Fruit fly (Drosophila melanogaster) whole organism, embryonic: ENCODE data around the gene tHMG1.

ENCODE experiments used
- Adf1 ChIP-seq: fragments of 200-800 bp; sonication (Bioruptor generic); IDR thresholded peaks from 2 replicates; pipeline ENCODE4 v1.3.6; 2022; ENCODE audit warnings: missing biosample characterization, missing genetic modification characterization
- Atf6 ChIP-seq: fragments of 200-800 bp; sonication (Bioruptor generic); IDR thresholded peaks from 2 replicates; pipeline ENCODE4 v1.3.6; 2022; ENCODE audit warnings: missing biosample characterization, missing genetic modification characterization
- Bdp1 ChIP-seq: fragments of 200-800 bp; sonication (Bioruptor generic); optimal IDR thresholded peaks from 3 replicates; lab custom pipeline; 2016; ENCODE audit warnings: missing biosample characterization, missing genetic modification characterization
- CG10462 ChIP-seq: fragments of 200-800 bp; sonication (Bioruptor generic); optimal IDR thresholded peaks from 2 replicates; lab custom pipeline; 2016; ENCODE audit warnings: missing biosample characterization, missing genetic modification characterization
- CG10543 ChIP-seq: fragments of 200-800 bp; sonication (Bioruptor generic); optimal IDR thresholded peaks from 3 replicates; lab custom pipeline; 2017; ENCODE audit warnings: missing biosample characterization, mild to moderate bottlenecking, missing genetic modification characterization, moderate library complexity
- CG11723 ChIP-seq: fragments of 200-800 bp; sonication (Bioruptor generic); optimal IDR thresholded peaks from 2 replicates; lab custom pipeline; 2017; ENCODE audit warnings: missing biosample characterization, mild to moderate bottlenecking, missing genetic modification characterization
- CG12769 ChIP-seq: fragments of 200-800 bp; sonication (Bioruptor generic); optimal IDR thresholded peaks from 2 replicates; lab custom pipeline; 2019; ENCODE audit warnings: missing biosample characterization, mild to moderate bottlenecking, missing genetic modification characterization, moderate library complexity
- CG15269 ChIP-seq: fragments of 200-800 bp; sonication (Bioruptor generic); optimal IDR thresholded peaks from 2 replicates; lab custom pipeline; 2018; ENCODE audit warnings: missing biosample characterization, mild to moderate bottlenecking, missing genetic modification characterization, moderate library complexity
- CG17568 ChIP-seq: fragments of 200-800 bp; sonication (Bioruptor generic); optimal IDR thresholded peaks from 2 replicates; lab custom pipeline; 2018; ENCODE audit warnings: missing biosample characterization, mild to moderate bottlenecking, missing genetic modification characterization, moderate library complexity
- CG17912 ChIP-seq: fragments of 200-800 bp; sonication (Bioruptor generic); optimal IDR thresholded peaks from 2 replicates; lab custom pipeline; 2018; ENCODE audit warnings: missing biosample characterization, mild to moderate bottlenecking, missing genetic modification characterization
- CG18011 ChIP-seq: fragments of 200-800 bp; sonication (Bioruptor generic); optimal IDR thresholded peaks from 2 replicates; lab custom pipeline; 2017; ENCODE audit warnings: missing biosample characterization, missing genetic modification characterization, mild to moderate bottlenecking, moderate library complexity, missing genotype
- CG32772 ChIP-seq: fragments of 200-800 bp; sonication (Bioruptor generic); IDR thresholded peaks from 2 replicates; pipeline ENCODE4 v1.3.6; 2022; ENCODE audit warnings: missing biosample characterization, missing genetic modification characterization
- CG34376 ChIP-seq: fragments of 200-800 bp; sonication (Bioruptor generic); optimal IDR thresholded peaks from 2 replicates; lab custom pipeline; 2018; ENCODE audit warnings: missing biosample characterization, mild to moderate bottlenecking, missing genetic modification characterization
- CG42726 ChIP-seq: fragments of 200-800 bp; sonication (Bioruptor generic); IDR thresholded peaks from 2 replicates; pipeline ENCODE4 v1.3.6; 2022; ENCODE audit warnings: missing biosample characterization, missing genetic modification characterization; ENCODE audit not compliant: partially characterized antibody
- CG6765 ChIP-seq: fragments of 200-800 bp; sonication (Bioruptor generic); optimal IDR thresholded peaks from 3 replicates; lab custom pipeline; 2017; ENCODE audit warnings: missing biosample characterization, mild to moderate bottlenecking, missing genetic modification characterization
- CG7928 ChIP-seq: fragments of 200-800 bp; sonication (Bioruptor generic); optimal IDR thresholded peaks from 2 replicates; lab custom pipeline; 2017; ENCODE audit warnings: missing biosample characterization, mild to moderate bottlenecking, missing genetic modification characterization
- D ChIP-seq, 2 experiments: fragments of 200-800 bp in 1 of 2; fragments of >200 bp in 1 of 2; sonication (Bioruptor generic) in 1 of 2; optimal IDR thresholded peaks; 2 replicates in 1 of 2; 3 replicates in 1 of 2; lab custom pipeline; 2017; ENCODE audit warnings: mild to moderate bottlenecking in 1 of 2, missing biosample characterization in 1 of 2, missing genetic modification characterization in 1 of 2, missing genetic modification reagents in 1 of 2
- E2f1 ChIP-seq: fragments of 200-800 bp; sonication (Bioruptor generic); IDR thresholded peaks from 2 replicates; pipeline ENCODE4 v1.3.6; 2022; ENCODE audit warnings: missing biosample characterization, missing genetic modification characterization
- ERR ChIP-seq: fragments of 200-800 bp; sonication (Bioruptor generic); optimal IDR thresholded peaks from 2 replicates; lab custom pipeline; 2016; ENCODE audit warnings: missing biosample characterization, missing genetic modification characterization
- Eip74EF ChIP-seq, 2 experiments: fragments of 200-800 bp in 1 of 2; fragments of >200 bp in 1 of 2; sonication (Bioruptor generic) in 1 of 2; optimal IDR thresholded peaks; 2 replicates each; lab custom pipeline; 2017 to 2019; ENCODE audit warnings: missing biosample characterization in 2 of 2, missing genetic modification characterization in 2 of 2, mild to moderate bottlenecking in 1 of 2, moderate library complexity in 1 of 2
- Hey ChIP-seq: fragments of 200-800 bp; sonication (Bioruptor generic); optimal IDR thresholded peaks from 3 replicates; lab custom pipeline; 2018; ENCODE audit warnings: missing biosample characterization, mild to moderate bottlenecking, missing genetic modification characterization
- Hsf ChIP-seq: fragments of 200-800 bp; sonication (Bioruptor generic); optimal IDR thresholded peaks from 3 replicates; lab custom pipeline; 2016; ENCODE audit warnings: missing biosample characterization, missing genetic modification characterization
- Lim3 ChIP-seq: fragments of 200-800 bp; sonication (Bioruptor generic); IDR thresholded peaks from 2 replicates; pipeline ENCODE4 v1.3.6; 2022; ENCODE audit warnings: missing biosample characterization, missing genetic modification characterization
- Med ChIP-seq: fragments of 200-800 bp; sonication (Bioruptor generic); peaks from one replicate; lab custom pipeline; 2016; ENCODE audit warnings: missing biosample characterization, missing genetic modification characterization, mild to moderate bottlenecking, inconsistent platforms, moderate library complexity
- Pdp1 ChIP-seq, 2 experiments: fragments of 200-800 bp; sonication (Bioruptor generic); optimal IDR thresholded peaks; 3 replicates each; lab custom pipeline; 2016; ENCODE audit warnings: missing biosample characterization in 2 of 2, missing genetic modification characterization in 2 of 2, mild to moderate bottlenecking in 1 of 2, moderate library complexity in 1 of 2
- Rfx ChIP-seq: fragments of 200-800 bp; sonication (Bioruptor generic); IDR thresholded peaks from 2 replicates; pipeline ENCODE4 v1.3.6; 2022; ENCODE audit warnings: missing biosample characterization, missing genetic modification characterization
- ac ChIP-seq: fragments of 200-800 bp; sonication (Bioruptor generic); optimal IDR thresholded peaks from 3 replicates; lab custom pipeline; 2017; ENCODE audit warnings: missing biosample characterization, mild to moderate bottlenecking, missing genetic modification characterization
- chinmo ChIP-seq: fragments of 200-800 bp; sonication (Bioruptor generic); IDR thresholded peaks from 4 replicates; pipeline ENCODE4 v1.3.6; 2022; ENCODE audit warnings: missing biosample characterization, missing genetic modification characterization; ENCODE audit not compliant: partially characterized antibody
- cwo ChIP-seq: fragments of 200-800 bp; sonication (Bioruptor generic); optimal IDR thresholded peaks from 3 replicates; lab custom pipeline; 2017; ENCODE audit warnings: missing biosample characterization, missing genetic modification characterization, mild to moderate bottlenecking, moderate library complexity, missing genetic modification reagents
- exex ChIP-seq: fragments of 200-800 bp; sonication (Bioruptor generic); optimal IDR thresholded peaks from 4 replicates; lab custom pipeline; 2018; ENCODE audit warnings: missing biosample characterization, mild to moderate bottlenecking, missing genetic modification characterization, moderate library complexity
- fd102C ChIP-seq: fragments of 200-800 bp; sonication (Bioruptor generic); optimal IDR thresholded peaks from 2 replicates; lab custom pipeline; 2018; ENCODE audit warnings: missing biosample characterization, mild to moderate bottlenecking, missing genetic modification characterization, moderate library complexity
- gcm2 ChIP-seq: fragments of 200-800 bp; sonication (Bioruptor generic); optimal IDR thresholded peaks from 2 replicates; lab custom pipeline; 2016; ENCODE audit warnings: missing biosample characterization, missing genetic modification characterization
- grn ChIP-seq: fragments of 200-800 bp; sonication (Bioruptor generic); optimal IDR thresholded peaks from 3 replicates; lab custom pipeline; 2017; ENCODE audit warnings: missing biosample characterization, missing genetic modification characterization
- ham ChIP-seq: fragments of 200-800 bp; sonication (Bioruptor generic); IDR thresholded peaks from 2 replicates; pipeline ENCODE4 v1.3.6; 2022; ENCODE audit warnings: missing biosample characterization, missing genetic modification characterization
- hbn ChIP-seq: fragments of 200-800 bp; sonication (Bioruptor generic); IDR thresholded peaks from 2 replicates; pipeline ENCODE4 v1.3.6; 2022; ENCODE audit warnings: missing biosample characterization, missing genetic modification characterization; ENCODE audit not compliant: partially characterized antibody
- ken ChIP-seq: fragments of 200-800 bp; sonication (Bioruptor generic); IDR thresholded peaks from 3 replicates; pipeline ENCODE4 v1.3.6; 2022; ENCODE audit warnings: missing biosample characterization, missing genetic modification characterization
- pan ChIP-seq, 4 experiments: fragments of >200 bp in 3 of 4; fragments of 200-800 bp in 1 of 4; sonication (Bioruptor generic) in 1 of 4; optimal IDR thresholded peaks in 3 of 4; IDR thresholded peaks in 1 of 4; 2 replicates each; pipeline versions ENCODE4 v1.3.6 to Lab custom; 2017 to 2022; ENCODE audit warnings: missing biosample characterization in 2 of 4, missing genetic modification characterization in 2 of 4, mixed read lengths in 1 of 4
- peb ChIP-seq: fragments of 200-800 bp; sonication (Bioruptor generic); IDR thresholded peaks from 2 replicates; pipeline ENCODE4 v1.3.6; 2022; ENCODE audit warnings: missing biosample characterization, missing genetic modification characterization
- sc ChIP-seq, 3 experiments: fragments of >200 bp in 2 of 3; fragments of 200-800 bp in 1 of 3; sonication (Bioruptor generic) in 1 of 3; optimal IDR thresholded peaks; 2 replicates in 2 of 3; 3 replicates in 1 of 3; lab custom pipeline; 2017; ENCODE audit warnings: mild to moderate bottlenecking in 1 of 3, missing biosample characterization in 1 of 3, missing genetic modification characterization in 1 of 3, missing genetic modification reagents in 1 of 3
- sd ChIP-seq: fragments of 200-800 bp; sonication (Bioruptor generic); optimal IDR thresholded peaks from 3 replicates; lab custom pipeline; 2018; ENCODE audit warnings: missing biosample characterization, mild to moderate bottlenecking, missing genetic modification characterization, moderate library complexity
- sug ChIP-seq: fragments of 200-800 bp; optimal IDR thresholded peaks from 2 replicates; lab custom pipeline; 2019; ENCODE audit warnings: missing biosample characterization, mild to moderate bottlenecking, missing genetic modification characterization, moderate library complexity
- tin ChIP-seq: fragments of 200-800 bp; sonication (Bioruptor generic); optimal IDR thresholded peaks from 3 replicates; lab custom pipeline; 2016; ENCODE audit warnings: missing biosample characterization, missing genetic modification characterization
- toy ChIP-seq: fragments of 200-800 bp; sonication (Bioruptor generic); IDR thresholded peaks from 2 replicates; pipeline ENCODE4 v1.3.6; 2022; ENCODE audit warnings: missing biosample characterization, missing genetic modification characterization
- unpg ChIP-seq: fragments of 200-800 bp; sonication (Bioruptor generic); optimal IDR thresholded peaks from 3 replicates; lab custom pipeline; 2018; ENCODE audit warnings: missing biosample characterization, mild to moderate bottlenecking, missing genetic modification characterization, moderate library complexity

Gene tHMG1

dm6 chr3R:22522042-22522441 lies 30.4 kb downstream of the tHMG1 start:
- TF ChIP-seq exex, result peak; percentile 86
- no peak for TF ChIP-seq Hsf (GFP tag; lab: Kevin White, UChicago)
- TF ChIP-seq Rfx (GFP tag; lab: Robert Waterston, UW), result 0 out of 2 replicates have a peak, but pooled peaks have one; percentile 7
- TF ChIP-seq CG7928, result no peak
- no peak for TF ChIP-seq peb (GFP tag; lab: Robert Waterston, UW)
- TF ChIP-seq Med (GFP tag; lab: Kevin White, UChicago), result peak; percentile 68
- no peak for TF ChIP-seq ham (GFP tag; lab: Robert Waterston, UW)
- TF ChIP-seq CG34376 (GFP tag; lab: Kevin White, UChicago), result peak; percentile 7
- TF ChIP-seq E2f1 (GFP tag; lab: Robert Waterston, UW), result no peak
- TF ChIP-seq hbn (GFP tag; lab: Robert Waterston, UW), result no peak
- no peak for TF ChIP-seq ken (GFP tag; lab: Robert Waterston, UW)
- no peak for TF ChIP-seq pan (optimal IDR thresholded peaks at IDR 0.05; lab: Kevin White, UChicago)
- TF ChIP-seq pan (GFP tag; optimal IDR thresholded peaks at IDR 0.05 in 1 of 2, IDR thresholded peaks at IDR 0.05 in 1 of 2), result no peak
- TF ChIP-seq Hey (tag; lab: Kevin White, UChicago), result peak; percentile 4
- peak; percentile 46 for TF ChIP-seq cwo (GFP tag; lab: Kevin White, UChicago)
- TF ChIP-seq tin, result no peak
- TF ChIP-seq gcm2 (GFP tag; lab: Kevin White, UChicago), result no peak
- no peak for TF ChIP-seq toy (GFP tag; lab: Robert Waterston, UW)
- TF ChIP-seq sug (tag; lab: Kevin White, UChicago), result peak; percentile 63
- TF ChIP-seq Eip74EF (GFP tag; optimal IDR thresholded peaks at IDR 0.05; lab: Kevin White, UChicago), result no peak
- TF ChIP-seq CG17912 (GFP tag; lab: Kevin White, UChicago), result no peak

- peak; percentile 27 for TF ChIP-seq ERR (GFP tag; lab: Kevin White, UChicago)
- peak; percentile 70 for TF ChIP-seq sug (tag; lab: Kevin White, UChicago)
- TF ChIP-seq exex, result peak; percentile 74
- TF ChIP-seq CG10543 (GFP tag; lab: Kevin White, UChicago), result peak; percentile 66
- TF ChIP-seq Hey (tag; lab: Kevin White, UChicago), result peak; percentile 26
- TF ChIP-seq Pdp1 (GFP tag; optimal IDR thresholded peaks at IDR 0.05; lab: Kevin White, UChicago), result peak in 1 of 2 experiments; percentile 8
- TF ChIP-seq ac (GFP tag; lab: Kevin White, UChicago), result no peak
- TF ChIP-seq CG12769, result peak; percentile 4
- peak; percentile 80 for TF ChIP-seq CG34376 (GFP tag; lab: Kevin White, UChicago)
- TF ChIP-seq D (optimal IDR thresholded peaks at IDR 0.05; lab: Kevin White, UChicago), result no peak
- no peak for TF ChIP-seq D (GFP tag; optimal IDR thresholded peaks at IDR 0.05; lab: Kevin White, UChicago)
- 0 out of 4 replicates have a peak, but pooled peaks have one; percentile 51 for TF ChIP-seq chinmo
- TF ChIP-seq Atf6 (GFP tag; lab: Robert Waterston, UW), result no peak
- no peak for TF ChIP-seq CG32772 (GFP tag; lab: Robert Waterston, UW)
- peak; percentile 17 for TF ChIP-seq sd (tag; lab: Kevin White, UChicago)
- peak; percentile 10 for TF ChIP-seq Med (GFP tag; lab: Kevin White, UChicago)
Observed at dm6 chr3R:22522859-22523258, 31.2 kb downstream of the tHMG1 start.

- no peak for TF ChIP-seq Lim3 (GFP tag; lab: Robert Waterston, UW)
- peak; percentile 65 for TF ChIP-seq grn (GFP tag; lab: Kevin White, UChicago)
- TF ChIP-seq sc (optimal IDR thresholded peaks at IDR 0.05; lab: Kevin White, UChicago), result no peak
- TF ChIP-seq sc (GFP tag; optimal IDR thresholded peaks at IDR 0.05; lab: Kevin White, UChicago), result peak; percentile 47
- no peak for TF ChIP-seq CG42726 (GFP tag; lab: Robert Waterston, UW)
- TF ChIP-seq CG15269 (tag; lab: Kevin White, UChicago), result peak; percentile 63
- TF ChIP-seq CG17568 (GFP tag; lab: Kevin White, UChicago), result peak; percentile 78
- TF ChIP-seq CG10462 (GFP tag; lab: Kevin White, UChicago), result peak; percentile 18
- TF ChIP-seq CG18011 (GFP tag; lab: Kevin White, UChicago), result no peak
- TF ChIP-seq unpg, result peak; percentile 52
- peak; percentile 76 for TF ChIP-seq CG11723 (GFP tag; lab: Kevin White, UChicago)
- no peak for TF ChIP-seq Adf1 (GFP tag; lab: Robert Waterston, UW)
- peak; percentile 25 for TF ChIP-seq Bdp1 (GFP tag; lab: Kevin White, UChicago)
- no peak for TF ChIP-seq fd102C (GFP tag; lab: Kevin White, UChicago)
- TF ChIP-seq CG6765 (GFP tag; lab: Kevin White, UChicago), result peak; percentile 53
Observed at dm6 chr3R:22524344-22525072, 32.9 kb downstream of the tHMG1 start.
